Worm (Caenorhabditis elegans): ENCODE data around the gene rho-1.

The rho-1 gene

DNA sequence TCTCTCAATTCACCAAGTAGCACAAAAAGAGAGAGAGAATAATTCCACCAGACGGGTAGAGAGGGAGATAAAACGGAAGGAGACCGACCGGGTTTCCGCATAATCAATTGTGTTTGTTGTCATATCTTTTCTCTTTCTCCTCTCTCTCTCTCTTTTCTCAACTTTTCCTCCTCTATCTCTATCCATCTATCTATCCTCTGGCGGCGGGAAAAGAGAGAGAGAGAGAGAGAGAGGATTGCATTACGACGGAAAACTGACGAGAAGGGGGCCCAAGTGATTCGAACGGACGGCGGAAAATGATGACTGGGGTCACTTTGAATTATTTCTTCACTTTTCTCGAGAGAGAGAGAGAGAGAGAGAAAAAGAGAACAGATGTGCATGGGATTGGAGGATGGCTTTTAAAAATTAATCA is 9.2 kb upstream of the rho-1 start:
- TF ChIP-seq drap-1 (GFP tag; optimal IDR thresholded peaks at IDR 0.05) (no peak), ham-2 (GFP tag; optimal IDR thresholded peaks at IDR 0.05) (peak; percentile 39), tbx-8 (GFP tag; optimal IDR thresholded peaks at IDR 0.05) (no peak), pha-4 (tag; optimal IDR thresholded peaks at IDR 0.05) (peak; percentile 27), unc-62 (GFP tag; optimal IDR thresholded peaks at IDR 0.05) (peak; percentile 97), ceh-83 (GFP tag; optimal IDR thresholded peaks at IDR 0.05) (no peak), snpc-4 (tag; optimal IDR thresholded peaks at IDR 0.05) (no peak), M03D4.4 (tag; optimal IDR thresholded peaks at IDR 0.05) (peak; percentile 68), nhr-76 (tag; optimal IDR thresholded peaks at IDR 0.05) (no peak), hlh-1 (tag; optimal IDR thresholded peaks at IDR 0.05) (peak; percentile 30), ceh-43 (GFP tag; optimal IDR thresholded peaks at IDR 0.05) (no peak), lsy-2 (tag; optimal IDR thresholded peaks at IDR 0.05) (peak; percentile 13), lin-32 (GFP tag; optimal IDR thresholded peaks at IDR 0.05) (no peak), mls-2 (tag; optimal IDR thresholded peaks at IDR 0.05) (peak; percentile 44), ceh-39 (tag; optimal IDR thresholded peaks at IDR 0.05) (peak; percentile 1), unc-39 (tag; optimal IDR thresholded peaks at IDR 0.05) (no peak), nhr-2 (tag; optimal IDR thresholded peaks at IDR 0.05) (no peak), ztf-11 (tag; optimal IDR thresholded peaks at IDR 0.05) (no peak), blmp-1 (tag; optimal IDR thresholded peaks at IDR 0.05) (peak; percentile 17), nhr-237 (tag; optimal IDR thresholded peaks at IDR 0.05) (peak; percentile 67), unc-120 (tag; optimal IDR thresholded peaks at IDR 0.05; ENCODE audit: poor library complexity, severe bottlenecking) (peak; percentile 91), flh-1 (GFP tag; optimal IDR thresholded peaks at IDR 0.05) (no peak), mep-1 (tag; optimal IDR thresholded peaks at IDR 0.05) (no peak), ces-1 (GFP tag; optimal IDR thresholded peaks at IDR 0.05) (peak; percentile 96), nhr-12 (tag; optimal IDR thresholded peaks at IDR 0.05) (no peak), sptf-1 (tag; optimal IDR thresholded peaks at IDR 0.05) (peak; percentile 49), zip-8 (tag; optimal IDR thresholded peaks at IDR 0.05) (no peak), elt-1 (tag; optimal IDR thresholded peaks at IDR 0.05; ENCODE audit: borderline replicate concordance, insufficient read depth) (peak; percentile 73), elt-3 (tag; optimal IDR thresholded peaks at IDR 0.05) (no peak), bed-3 (GFP tag; optimal IDR thresholded peaks at IDR 0.05) (no peak), sem-2 (GFP tag; optimal IDR thresholded peaks at IDR 0.05) (no peak), mab-5 (tag; optimal IDR thresholded peaks at IDR 0.05) (peak; percentile 70), lin-13 (tag; optimal IDR thresholded peaks at IDR 0.05) (no peak), cnd-1 (tag; optimal IDR thresholded peaks at IDR 0.05) (no peak), nhr-28 (tag; optimal IDR thresholded peaks at IDR 0.05) (no peak)

ce11 chrIV:16496491-16496890 is 7.7 kb upstream of the rho-1 start:
- TF ChIP-seq zip-8 (tag; optimal IDR thresholded peaks at IDR 0.05) (no peak), pha-4 (tag; optimal IDR thresholded peaks at IDR 0.05) (no peak), unc-62 (GFP tag; optimal IDR thresholded peaks at IDR 0.05) (peak; percentile 62), drap-1 (GFP tag; optimal IDR thresholded peaks at IDR 0.05) (no peak), nhr-28 (tag; optimal IDR thresholded peaks at IDR 0.05) (no peak), nhr-2 (tag; optimal IDR thresholded peaks at IDR 0.05) (no peak), unc-120 (tag; optimal IDR thresholded peaks at IDR 0.05; ENCODE audit: poor library complexity, severe bottlenecking) (peak; percentile 66), hlh-1 (tag; optimal IDR thresholded peaks at IDR 0.05) (no peak), ztf-11 (tag; optimal IDR thresholded peaks at IDR 0.05) (no peak), mep-1 (tag; optimal IDR thresholded peaks at IDR 0.05) (no peak), ham-2 (GFP tag; optimal IDR thresholded peaks at IDR 0.05) (no peak), ces-1 (GFP tag; optimal IDR thresholded peaks at IDR 0.05) (peak; percentile 59), snpc-4 (tag; optimal IDR thresholded peaks at IDR 0.05) (no peak), ceh-43 (GFP tag; optimal IDR thresholded peaks at IDR 0.05) (no peak), mab-5 (tag; optimal IDR thresholded peaks at IDR 0.05) (peak; percentile 42), lsy-2 (tag; optimal IDR thresholded peaks at IDR 0.05) (no peak)

DNA sequence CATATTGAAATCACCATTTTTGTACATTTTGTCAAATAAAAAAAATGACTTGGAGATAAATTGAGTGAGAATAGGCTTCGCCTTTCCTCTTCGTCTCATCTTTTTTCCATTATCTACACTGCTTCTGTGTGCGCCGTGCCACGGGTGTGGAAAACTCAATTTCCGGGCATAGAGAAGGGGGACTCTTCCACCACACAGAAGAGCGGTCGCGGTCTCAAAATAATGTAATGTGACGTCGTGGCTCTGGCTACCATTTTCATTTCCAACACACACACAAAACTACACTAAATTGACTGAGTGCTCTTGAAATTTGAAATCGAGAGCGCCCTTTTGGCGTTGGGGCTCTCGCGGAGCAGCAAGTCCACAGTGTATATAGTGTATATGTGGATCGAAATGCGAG is 5.2 kb upstream of the rho-1 start:
- TF ChIP-seq lin-13 (tag; optimal IDR thresholded peaks at IDR 0.05): no peak
- peak; percentile 77 for TF ChIP-seq ces-1 (GFP tag; optimal IDR thresholded peaks at IDR 0.05)

- TF ChIP-seq nhr-12 (tag; optimal IDR thresholded peaks at IDR 0.05) (no peak), sptf-1 (tag; optimal IDR thresholded peaks at IDR 0.05) (no peak), unc-39 (tag; optimal IDR thresholded peaks at IDR 0.05) (no peak), ceh-43 (GFP tag; optimal IDR thresholded peaks at IDR 0.05) (no peak)
Observed at ce11 chrIV:16492937-16493336, 4.1 kb upstream of the rho-1 start.

All from whole organism, mixed stage, embryonic.